Fruit fly (Drosophila melanogaster): ENCODE data around the gene TwdlE.

DNA sequence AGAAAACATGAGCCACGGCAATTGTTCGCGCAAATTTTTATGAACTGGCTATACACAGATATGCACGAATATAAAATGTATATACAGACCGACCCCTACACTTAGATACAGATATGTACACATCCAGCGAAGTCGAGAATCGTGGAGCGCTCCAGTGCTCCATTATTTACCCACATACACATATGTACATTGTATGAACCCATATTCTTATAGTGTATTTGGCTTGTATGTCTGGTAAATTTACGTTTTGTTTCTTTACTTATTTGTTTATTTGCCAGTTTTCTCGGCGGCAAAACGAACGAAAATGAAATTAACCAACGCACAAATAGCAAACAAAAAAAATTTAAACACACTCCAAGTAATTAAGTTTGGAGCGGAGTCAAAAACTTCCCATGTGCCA, 47.3 kb downstream of the TwdlE start:
- TF ChIP-seq Sin3A (optimal IDR thresholded peaks at IDR 0.05) (no peak), ttk (optimal IDR thresholded peaks at IDR 0.05) (no peak), h (optimal IDR thresholded peaks at IDR 0.05) (no peak), Myc (optimal IDR thresholded peaks at IDR 0.05) (no peak)

Measured in Kc167 (cell line).